Fruit fly (Drosophila melanogaster): ENCODE results near the gene CG5023.

DNA sequence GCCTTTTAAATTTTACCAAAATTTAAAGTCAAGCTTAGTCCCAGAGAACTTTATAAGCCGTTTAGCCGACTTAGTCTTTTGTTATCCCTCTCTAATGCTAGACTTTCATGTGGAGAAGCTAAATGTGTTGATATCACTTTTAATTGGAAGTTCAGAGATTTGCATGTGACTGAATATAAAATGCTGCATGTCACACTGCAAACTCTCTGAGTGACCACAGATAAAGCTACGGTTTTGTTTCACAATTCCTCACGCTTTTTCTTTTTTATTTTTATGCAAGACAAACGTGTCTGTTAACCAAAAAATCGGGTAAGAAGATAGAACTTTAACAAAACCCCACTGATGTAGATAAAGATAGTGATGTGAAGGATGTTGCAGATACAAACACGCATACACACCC, 44.8 kb upstream of the CG5023 start:
- no peak for TF ChIP-seq ovo (GFP tag; optimal IDR thresholded peaks at IDR 0.05)
- TF ChIP-seq CG33017 (tag; optimal IDR thresholded peaks at IDR 0.05): no peak
- TF ChIP-seq kay (GFP tag; ENCODE audit: borderline replicate concordance): no peak
- no peak for TF ChIP-seq CG12768 (GFP tag; optimal IDR thresholded peaks at IDR 0.05)
- no peak for TF ChIP-seq Hr96 (GFP tag; optimal IDR thresholded peaks at IDR 0.05)
- TF ChIP-seq CG7101 (tag; optimal IDR thresholded peaks at IDR 0.05): no peak
- TF ChIP-seq CG5204 (GFP tag; optimal IDR thresholded peaks at IDR 0.05): no peak
- TF ChIP-seq CG14711 (tag; optimal IDR thresholded peaks at IDR 0.05): no peak
- no peak for TF ChIP-seq Crg-1 (GFP tag; optimal IDR thresholded peaks at IDR 0.05)
- TF ChIP-seq CG1620 (GFP tag; optimal IDR thresholded peaks at IDR 0.05): no peak
- TF ChIP-seq CG11617 (GFP tag; optimal IDR thresholded peaks at IDR 0.05): no peak
- no peak for TF ChIP-seq Mnt (GFP tag; optimal IDR thresholded peaks at IDR 0.05)
- TF ChIP-seq toe (GFP tag; optimal IDR thresholded peaks at IDR 0.05): no peak
